Worm (Caenorhabditis elegans) whole organism, early embryonic: Measurements from ENCODE around the gene srv-7.

Experiments used
- B0310.2 ChIP-seq: sonication (generic microtip); optimal IDR thresholded peaks from 2 replicates; lab custom pipeline; 2016; ENCODE audit warnings: mild to moderate bottlenecking, missing genetic modification characterization, missing compliant biosample characterization
- F13C5.2 ChIP-seq: sonication (generic microtip); optimal IDR thresholded peaks from 2 replicates; lab custom pipeline; 2017; ENCODE audit warnings: mild to moderate bottlenecking, missing genetic modification characterization, inconsistent platforms, missing compliant biosample characterization
- aly-1 ChIP-seq: sonication (generic microtip); optimal IDR thresholded peaks from 2 replicates; lab custom pipeline; 2016; ENCODE audit warnings: missing genetic modification characterization, missing compliant biosample characterization
- ama-1 ChIP-seq: fragments of 150-350 bp; optimal IDR thresholded peaks from 2 replicates; lab custom pipeline; 2014
- ceh-13 ChIP-seq: fragments of 200-800 bp; sonication (Bioruptor generic); optimal IDR thresholded peaks from 2 replicates; lab custom pipeline; 2018; ENCODE audit warnings: mild to moderate bottlenecking, missing genetic modification characterization, missing compliant biosample characterization
- ceh-36 ChIP-seq: sonication (generic microtip); optimal IDR thresholded peaks from 2 replicates; lab custom pipeline; 2016; ENCODE audit warnings: missing genetic modification characterization, inconsistent platforms, missing compliant biosample characterization
- ets-7 ChIP-seq: sonication (generic microtip); optimal IDR thresholded peaks from 2 replicates; lab custom pipeline; 2016; ENCODE audit warnings: missing genotype, missing genetic modification characterization, missing compliant biosample characterization
- flt-1 ChIP-seq: fragments of 200-800 bp; sonication (Bioruptor generic); IDR thresholded peaks from 2 replicates; pipeline ENCODE4 v1.3.6; 2022; ENCODE audit warnings: missing genetic modification characterization, missing compliant biosample characterization
- hmbx-1 ChIP-seq: sonication (generic microtip); optimal IDR thresholded peaks from 2 replicates; lab custom pipeline; 2016; ENCODE audit warnings: mild to moderate bottlenecking, missing genetic modification characterization, missing compliant biosample characterization
- hmg-4 ChIP-seq: fragments of 200-800 bp; sonication (Bioruptor generic); optimal IDR thresholded peaks from 2 replicates; lab custom pipeline; 2018; ENCODE audit warnings: mild to moderate bottlenecking, missing genetic modification characterization, missing compliant biosample characterization
- hnd-1 ChIP-seq: sonication (generic microtip); optimal IDR thresholded peaks from 2 replicates; lab custom pipeline; 2016; ENCODE audit warnings: missing genetic modification characterization, missing compliant biosample characterization
- pes-1 ChIP-seq: fragments of 200-800 bp; sonication (Bioruptor generic); IDR thresholded peaks from 2 replicates; pipeline ENCODE4 v1.3.6; 2022; ENCODE audit warnings: missing genetic modification reagents, missing genetic modification characterization, missing compliant biosample characterization
- scrt-1 ChIP-seq: fragments of 200-800 bp; sonication (Bioruptor generic); IDR thresholded peaks from 2 replicates; pipeline ENCODE4 v1.3.6; 2022; ENCODE audit warnings: missing genetic modification characterization, missing compliant biosample characterization
- sea-1 ChIP-seq: fragments of 200-800 bp; sonication (Bioruptor generic); conservative IDR thresholded peaks from 2 replicates; pipeline ENCODE4 v1.3.6; 2022; ENCODE audit warnings: missing genetic modification characterization, missing compliant biosample characterization
- tbx-11 ChIP-seq: fragments of 200-800 bp; sonication (Bioruptor generic); IDR thresholded peaks from 2 replicates; pipeline ENCODE4 v1.3.6; 2022; ENCODE audit warnings: missing genetic modification characterization, missing compliant biosample characterization
- tbx-37 ChIP-seq: fragments of 200-800 bp; sonication (Bioruptor generic); conservative IDR thresholded peaks from 2 replicates; pipeline ENCODE4 v1.3.6; 2022; ENCODE audit warnings: missing genetic modification reagents, missing genetic modification characterization, missing compliant biosample characterization
- tra-4 ChIP-seq: sonication (generic microtip); optimal IDR thresholded peaks from 2 replicates; lab custom pipeline; 2017; ENCODE audit warnings: missing genetic modification characterization, missing compliant biosample characterization

srv-7 gene

DNA sequence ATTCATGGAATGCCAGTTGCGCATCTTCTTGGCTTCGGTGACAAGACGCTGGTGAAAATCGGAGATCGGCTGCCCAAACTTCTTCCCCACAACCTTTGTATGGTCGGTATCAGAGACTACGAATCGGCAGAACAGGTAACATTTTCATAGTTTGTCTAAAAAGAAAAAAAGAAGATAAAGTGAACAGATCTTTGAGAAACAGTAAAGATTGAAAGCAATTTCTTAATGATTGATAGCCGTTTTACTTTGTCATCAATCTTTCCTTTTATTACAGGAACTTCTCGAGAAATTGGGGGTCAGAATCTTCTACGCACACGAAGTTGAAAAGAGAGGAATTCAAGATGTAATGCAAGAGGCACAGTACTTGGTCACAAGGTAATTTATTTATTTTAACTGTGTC, 16.8 kb downstream of the srv-7 start:
- no peak for TF ChIP-seq flt-1
- no peak for TF ChIP-seq ets-7
- no peak for TF ChIP-seq hmg-4 (GFP tag; lab: Kevin White, UChicago)
- TF ChIP-seq sea-1 (GFP tag; lab: Robert Waterston, UW) = no peak
- no peak for TF ChIP-seq pes-1 (GFP tag; lab: Robert Waterston, UW)

DNA sequence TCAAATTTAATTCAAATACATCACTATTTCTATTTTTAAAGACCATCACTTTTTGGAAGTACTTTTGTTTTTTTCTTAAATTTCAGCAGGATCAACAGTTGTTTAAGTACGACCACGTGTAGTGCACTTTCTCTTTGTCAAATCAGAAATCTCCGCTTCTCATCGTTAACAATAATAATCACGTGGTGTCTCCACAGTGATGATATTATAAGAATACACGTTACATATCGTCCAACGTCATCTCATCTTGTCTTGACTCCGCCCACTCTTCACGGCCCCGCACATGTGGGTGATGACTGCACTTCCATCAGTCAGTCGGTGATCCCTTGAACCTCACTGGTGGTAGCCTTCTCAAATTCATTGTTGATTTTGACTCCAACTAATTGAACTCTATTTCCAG, 17.8 kb downstream of the srv-7 start, which contains the start of gene argn-1:
TSS of gene argn-1 (plus strand) at position 83 of the 400 bp plus-strand sequence.
- TF ChIP-seq hmbx-1 (no peak), ceh-36 (no peak), hnd-1 (tag; lab: Kevin White, UChicago) (no peak), aly-1 (tag; lab: Kevin White, UChicago) (no peak), sea-1 (GFP tag; lab: Robert Waterston, UW) (no peak)

DNA sequence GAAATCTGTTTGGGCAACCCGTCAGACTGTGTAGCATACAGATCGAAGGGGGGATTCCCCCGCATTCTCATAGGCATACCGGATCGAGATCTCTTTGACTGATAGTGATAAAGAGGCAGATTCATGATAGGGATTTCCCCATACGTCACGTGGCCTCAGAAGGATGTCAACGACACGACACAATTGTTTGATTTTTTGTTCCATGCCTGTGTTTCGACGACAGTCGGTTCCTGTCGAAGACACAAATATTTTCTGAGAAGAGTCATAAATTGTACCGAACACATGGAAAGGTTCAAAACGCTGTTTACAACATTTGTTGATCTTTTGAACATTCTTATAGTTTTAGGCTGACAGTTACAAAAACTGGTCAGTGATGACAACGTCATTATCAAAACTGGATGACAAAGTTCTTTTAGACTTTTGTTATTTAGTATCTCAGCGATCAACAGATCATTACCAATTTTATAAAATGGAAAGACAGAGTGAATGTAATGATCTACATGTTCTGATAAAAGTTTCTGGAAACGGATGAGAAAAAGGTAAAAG, 19.3 kb downstream of the srv-7 start:
- no peak for TF ChIP-seq ets-7

DNA sequence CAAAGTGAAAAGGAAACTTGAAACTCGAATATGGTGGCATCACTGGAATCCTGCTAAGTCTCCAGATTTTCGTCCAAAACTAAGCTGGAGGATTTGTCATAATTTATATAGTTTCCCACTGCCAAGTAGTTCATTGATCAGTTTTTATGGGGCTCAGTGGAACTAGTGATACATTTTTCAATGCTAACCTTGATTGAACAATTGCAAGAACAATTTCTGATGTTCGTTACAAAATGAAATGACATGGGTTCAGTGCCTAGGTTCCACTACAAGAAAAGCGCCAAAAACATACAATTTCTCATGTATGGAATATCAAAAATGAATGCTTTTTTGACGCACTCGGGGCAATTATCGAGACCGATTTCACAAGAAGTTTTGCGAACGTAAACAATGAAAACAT, 26.0 kb downstream of the srv-7 start:
- TF ChIP-seq F13C5.2 (tag; lab: Kevin White, UChicago) (no peak), hmg-4 (GFP tag; lab: Kevin White, UChicago) (no peak), B0310.2 (tag; lab: Kevin White, UChicago) (no peak), aly-1 (tag; lab: Kevin White, UChicago) (no peak), sea-1 (GFP tag; lab: Robert Waterston, UW) (no peak), ceh-13 (GFP tag; lab: Kevin White, UChicago) (no peak), ets-7 (no peak), ceh-36 (no peak), tbx-11 (GFP tag; lab: Robert Waterston, UW) (no peak), hmbx-1 (no peak), tra-4 (no peak), pes-1 (GFP tag; lab: Robert Waterston, UW) (no peak), flt-1 (no peak), tbx-37 (GFP tag; lab: Robert Waterston, UW) (no peak), ama-1 (lab: Kevin White, UChicago) (no peak)

DNA sequence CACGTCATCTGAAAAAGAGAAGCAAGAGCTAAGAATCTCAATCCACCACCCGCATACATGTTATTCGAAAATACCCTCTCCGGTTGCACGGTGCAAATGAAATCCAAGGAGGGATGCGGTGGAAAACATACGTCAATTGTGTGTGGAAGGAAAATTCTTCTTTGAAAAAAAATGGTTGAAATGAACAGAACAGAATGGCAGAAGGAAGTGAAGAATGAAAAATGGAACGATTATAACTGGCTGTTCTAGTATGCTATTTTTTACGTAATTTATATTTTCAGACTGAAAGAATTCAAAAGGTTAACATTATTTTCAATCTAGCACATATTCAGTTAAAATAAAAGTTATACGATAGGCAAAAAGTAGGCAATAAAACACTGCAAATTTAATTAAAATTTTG, 31.8 kb downstream of the srv-7 start:
- TF ChIP-seq hmbx-1 = no peak

DNA sequence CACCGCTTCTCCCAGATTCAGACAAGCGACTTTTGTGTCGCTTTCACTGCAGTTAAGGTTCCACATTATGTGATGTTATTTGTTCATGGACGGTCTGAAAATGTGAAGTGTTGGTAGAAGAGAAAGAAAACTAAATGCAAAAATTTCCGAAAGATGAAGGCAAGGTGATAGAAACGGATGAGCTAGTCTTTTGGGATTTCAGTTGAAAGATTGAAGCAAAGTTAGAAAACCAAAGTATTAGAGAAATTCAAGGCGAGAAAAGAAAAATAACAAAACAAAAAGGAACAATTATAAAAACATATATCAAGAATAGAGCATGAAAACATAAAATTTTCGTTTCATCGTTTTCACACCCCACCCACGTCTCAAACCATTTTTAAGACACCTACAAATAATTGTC, 36.6 kb downstream of the srv-7 start, which contains the start of gene octr-1:
TSS of gene octr-1 (minus strand) at position 101 of the 400 bp plus-strand sequence.
- no peak for TF ChIP-seq tbx-11 (GFP tag; lab: Robert Waterston, UW)
- no peak for TF ChIP-seq pes-1 (GFP tag; lab: Robert Waterston, UW)
- no peak for TF ChIP-seq sea-1 (GFP tag; lab: Robert Waterston, UW)
- no peak for TF ChIP-seq tbx-37 (GFP tag; lab: Robert Waterston, UW)
- no peak for TF ChIP-seq tra-4
- TF ChIP-seq B0310.2 (tag; lab: Kevin White, UChicago) = no peak
- no peak for TF ChIP-seq hnd-1 (tag; lab: Kevin White, UChicago)
- no peak for TF ChIP-seq ceh-13 (GFP tag; lab: Kevin White, UChicago)
- TF ChIP-seq ama-1 (lab: Kevin White, UChicago) = no peak
- no peak for TF ChIP-seq aly-1 (tag; lab: Kevin White, UChicago)
- TF ChIP-seq scrt-1 (GFP tag; lab: Robert Waterston, UW) = no peak
- no peak for TF ChIP-seq hmg-4 (GFP tag; lab: Kevin White, UChicago)

DNA sequence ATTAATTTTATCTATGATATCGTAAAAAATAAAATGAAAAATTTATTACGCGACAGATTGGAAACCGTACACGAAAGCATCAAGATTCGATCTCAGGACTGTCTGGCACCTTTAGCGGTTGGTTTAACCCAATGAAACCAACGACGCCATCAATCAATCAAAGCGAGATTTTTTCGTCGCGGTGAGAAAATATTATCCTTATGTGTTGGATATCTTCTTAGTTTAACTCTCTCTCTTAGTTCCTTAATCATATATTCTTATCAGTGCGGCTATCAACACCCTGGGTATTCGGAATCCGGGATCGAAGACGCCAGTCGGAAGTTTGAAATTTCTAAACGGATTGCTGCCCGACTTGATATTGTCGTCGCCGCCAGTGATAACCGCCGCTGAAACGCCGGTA, 42.7 kb downstream of the srv-7 start:
- TF ChIP-seq flt-1 (no peak), ets-7 (no peak), F13C5.2 (tag; lab: Kevin White, UChicago) (no peak), hmbx-1 (no peak), tra-4 (no peak), hnd-1 (tag; lab: Kevin White, UChicago) (no peak), tbx-37 (GFP tag; lab: Robert Waterston, UW) (no peak), B0310.2 (tag; lab: Kevin White, UChicago) (no peak), ama-1 (lab: Kevin White, UChicago) (no peak), ceh-36 (no peak), tbx-11 (GFP tag; lab: Robert Waterston, UW) (no peak), aly-1 (tag; lab: Kevin White, UChicago) (no peak), pes-1 (GFP tag; lab: Robert Waterston, UW) (no peak), ceh-13 (GFP tag; lab: Kevin White, UChicago) (no peak), sea-1 (GFP tag; lab: Robert Waterston, UW) (no peak), hmg-4 (GFP tag; lab: Kevin White, UChicago) (no peak), scrt-1 (GFP tag; lab: Robert Waterston, UW) (no peak)

DNA sequence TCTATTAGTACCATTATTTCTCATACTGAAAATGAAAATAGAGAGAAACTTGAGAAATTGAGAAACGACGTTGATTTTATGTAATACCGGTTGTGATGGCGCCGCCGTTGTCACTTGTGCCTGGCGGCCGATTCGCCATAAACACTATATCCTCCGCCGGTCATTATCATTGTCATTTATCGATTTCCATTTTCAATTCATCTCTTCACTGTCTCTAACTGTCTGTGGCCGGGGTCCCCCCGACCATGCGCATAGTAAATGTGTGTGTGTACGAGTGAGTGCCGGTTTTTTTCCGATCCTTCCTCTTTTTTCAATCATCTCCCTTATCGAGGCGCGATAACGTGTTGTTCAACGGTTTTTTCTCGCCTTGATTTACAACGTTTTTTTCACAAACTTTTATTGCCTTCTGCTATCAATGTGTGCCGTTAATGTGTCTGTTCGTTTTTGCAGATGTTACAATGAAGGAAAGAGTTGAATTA, 44.4 kb downstream of the srv-7 start, which contains the start of gene F14D12.1:
TSS of gene F14D12.1 (plus strand) at position 429 of the 479 bp plus-strand sequence.
- no peak for TF ChIP-seq aly-1 (tag; lab: Kevin White, UChicago)
- TF ChIP-seq flt-1 = no peak
- no peak for TF ChIP-seq tbx-37 (GFP tag; lab: Robert Waterston, UW)
- TF ChIP-seq ceh-36 = no peak
- no peak for TF ChIP-seq tbx-11 (GFP tag; lab: Robert Waterston, UW)
- TF ChIP-seq ceh-13 (GFP tag; lab: Kevin White, UChicago) = no peak
- TF ChIP-seq pes-1 (GFP tag; lab: Robert Waterston, UW) = no peak
- no peak for TF ChIP-seq tra-4
- no peak for TF ChIP-seq hmbx-1
- no peak for TF ChIP-seq hmg-4 (GFP tag; lab: Kevin White, UChicago)
- TF ChIP-seq ama-1 (lab: Kevin White, UChicago) = no peak
- TF ChIP-seq ets-7 = no peak
- no peak for TF ChIP-seq scrt-1 (GFP tag; lab: Robert Waterston, UW)
- no peak for TF ChIP-seq sea-1 (GFP tag; lab: Robert Waterston, UW)
- TF ChIP-seq B0310.2 (tag; lab: Kevin White, UChicago) = no peak
- TF ChIP-seq F13C5.2 (tag; lab: Kevin White, UChicago) = no peak
- TF ChIP-seq hnd-1 (tag; lab: Kevin White, UChicago) = no peak
